Worm (Caenorhabditis elegans): ENCODE results near the gene agmo-1.

- TF ChIP-seq egl-27 (tag; optimal IDR thresholded peaks at IDR 0.05) (no peak), nhr-12 (tag; optimal IDR thresholded peaks at IDR 0.05) (no peak), elt-3 (tag; optimal IDR thresholded peaks at IDR 0.05) (no peak), sma-3 (GFP tag; optimal IDR thresholded peaks at IDR 0.05) (no peak), nhr-11 (tag; optimal IDR thresholded peaks at IDR 0.05) (no peak), skn-1 (tag; optimal IDR thresholded peaks at IDR 0.05) (no peak), unc-62 (GFP tag; optimal IDR thresholded peaks at IDR 0.05) (no peak), ama-1 (optimal IDR thresholded peaks at IDR 0.05) (no peak), ztf-4 (tag; optimal IDR thresholded peaks at IDR 0.05) (no peak)
These were observed 14.8 kb upstream of the agmo-1 start, which contains the start of gene BE10.4 for ce11 chrIII:12813193-12813592.
